Worm (Caenorhabditis elegans) whole organism, L4/young adult: ENCODE data around the gene gcy-34.

Experiments
- W03F9.2 ChIP-seq: fragments of 150-350 bp; optimal IDR thresholded peaks from 2 replicates; lab custom pipeline; 2014; ENCODE audit warnings: missing biosample characterization, missing genetic modification characterization
- dao-5 ChIP-seq: sonication (generic microtip); optimal IDR thresholded peaks from 2 replicates; lab custom pipeline; 2016; ENCODE audit warnings: missing genotype, missing genetic modification characterization, moderate library complexity, missing compliant biosample characterization
- him-1 ChIP-seq: sonication (generic microtip); optimal IDR thresholded peaks from 2 replicates; lab custom pipeline; 2016; ENCODE audit warnings: missing genotype, missing genetic modification reagents, missing genetic modification characterization, missing compliant biosample characterization

Gene gcy-34

DNA sequence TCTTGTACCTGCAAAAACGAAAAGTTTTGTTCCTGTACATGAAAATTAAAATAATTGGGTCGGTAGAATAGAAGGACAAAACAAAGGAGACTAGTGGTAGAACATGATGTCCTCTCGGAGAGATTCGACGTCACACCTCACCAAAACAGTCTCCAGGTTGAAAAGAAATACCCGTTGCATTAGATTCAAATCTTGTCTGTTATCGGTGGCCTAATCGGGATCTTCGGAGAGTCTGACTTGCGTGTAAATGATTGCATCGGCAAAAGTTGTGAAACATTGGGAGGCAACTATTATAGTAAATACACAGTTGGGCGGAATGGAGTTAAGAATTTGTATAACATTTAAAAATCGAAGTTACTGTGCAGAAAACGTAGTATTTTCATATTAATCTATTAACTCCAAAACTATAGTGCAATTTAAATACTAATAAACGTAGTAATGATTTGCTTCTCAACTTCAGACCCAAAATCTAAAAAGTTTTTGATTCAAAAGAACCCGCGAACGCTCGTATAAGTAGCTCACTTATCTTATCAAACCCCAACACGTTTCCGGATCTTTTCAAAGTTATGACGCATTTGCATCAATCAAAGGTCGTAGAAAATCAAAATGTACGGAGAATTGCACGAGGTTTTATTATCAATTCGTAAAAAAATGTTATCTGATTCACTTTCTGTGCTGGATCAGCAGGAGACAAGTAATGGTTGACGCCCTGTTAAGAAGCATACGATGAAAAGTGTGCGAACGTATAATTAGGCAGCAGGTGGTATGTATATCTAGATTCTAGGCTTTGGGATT is 52.1 kb downstream of the gcy-34 start, which contains the start of gene nhr-168:
TSS of gene nhr-168 (minus strand) at position 486 of the 795 bp plus-strand sequence.
- TF ChIP-seq him-1 (tag; lab: Kevin White, UChicago) (no peak), dao-5 (no peak), W03F9.2 (tag; lab: Kevin White, UChicago) (no peak)
